Fruit fly (Drosophila melanogaster) whole organism, adult: ENCODE measurements around the gene CG2321.

Experiments used
- CG5204 ChIP-seq: fragments of 200-800 bp; sonication (Bioruptor generic); optimal IDR thresholded peaks from 2 replicates; lab custom pipeline; 2016; ENCODE audit warnings: missing biosample characterization, missing genetic modification characterization
- CG7101 ChIP-seq: fragments of 200-800 bp; sonication (Bioruptor generic); optimal IDR thresholded peaks from 2 replicates; lab custom pipeline; 2018; ENCODE audit warnings: missing biosample characterization, mild to moderate bottlenecking, missing genetic modification characterization, moderate library complexity
- Mnt ChIP-seq: fragments of 200-800 bp; sonication (Bioruptor generic); optimal IDR thresholded peaks from 2 replicates; lab custom pipeline; 2016; ENCODE audit warnings: missing biosample characterization, mild to moderate bottlenecking, missing genetic modification characterization
- bab1 ChIP-seq: fragments of 200-800 bp; sonication (Bioruptor generic); optimal IDR thresholded peaks from 3 replicates; lab custom pipeline; 2019; ENCODE audit warnings: missing biosample characterization, mild to moderate bottlenecking, missing genetic modification characterization, moderate library complexity
- cic ChIP-seq: fragments of 200-800 bp; sonication (Bioruptor generic); optimal IDR thresholded peaks from 2 replicates; lab custom pipeline; 2017; ENCODE audit warnings: missing biosample characterization, mild to moderate bottlenecking, missing genetic modification characterization, moderate library complexity
- pad ChIP-seq: fragments of 200-800 bp; sonication (Bioruptor generic); optimal IDR thresholded peaks from 3 replicates; lab custom pipeline; 2017; ENCODE audit warnings: missing biosample characterization, missing genetic modification characterization, mild to moderate bottlenecking, moderate library complexity, missing genetic modification reagents
- toe ChIP-seq: fragments of 200-800 bp; sonication (Bioruptor generic); optimal IDR thresholded peaks from 2 replicates; lab custom pipeline; 2016; ENCODE audit warnings: missing biosample characterization, missing genetic modification characterization

- TF ChIP-seq CG5204 (GFP tag; lab: Kevin White, UChicago) (no peak), Mnt (no peak), pad (GFP tag; lab: Kevin White, UChicago) (no peak), cic (no peak), bab1 (GFP tag; lab: Kevin White, UChicago) (no peak), toe (GFP tag; lab: Kevin White, UChicago) (no peak), CG7101 (tag; lab: Kevin White, UChicago) (no peak)
Measured at dm6 chr3R:29517923-29518322, 28.9 kb upstream of the CG2321 start.
